Worm (Caenorhabditis elegans) whole organism, L4/young adult: ENCODE measurements around the gene C42D4.3.

ENCODE experiments used
- W03F9.2 ChIP-seq: fragments of 150-350 bp; optimal IDR thresholded peaks from 2 replicates; lab custom pipeline; 2014; ENCODE audit warnings: missing biosample characterization, missing genetic modification characterization
- him-1 ChIP-seq: sonication (generic microtip); optimal IDR thresholded peaks from 2 replicates; lab custom pipeline; 2016; ENCODE audit warnings: missing genotype, missing genetic modification reagents, missing genetic modification characterization, missing compliant biosample characterization

- TF ChIP-seq him-1 (tag; lab: Kevin White, UChicago) (no peak), W03F9.2 (tag; lab: Kevin White, UChicago) (peak; percentile 12)
Measured at ce11 chrIV:7182818-7183217, 3.8 kb downstream of the C42D4.3 start.
